Fruit fly (Drosophila melanogaster) whole organism, wandering third instar larva: ENCODE measurements around the gene spirit.

Experiments
- Abd-B ChIP-seq: fragments of >200 bp; optimal IDR thresholded peaks from 2 replicates; lab custom pipeline; 2017; ENCODE audit warnings: missing biosample characterization, missing genetic modification characterization
- CG32264 ChIP-seq: fragments of 200-800 bp; sonication (Bioruptor generic); optimal IDR thresholded peaks from 2 replicates; lab custom pipeline; 2016; ENCODE audit warnings: missing biosample characterization, missing genetic modification characterization
- CG9705 ChIP-seq: fragments of 200-800 bp; sonication (Bioruptor generic); optimal IDR thresholded peaks from 2 replicates; lab custom pipeline; 2018; ENCODE audit warnings: missing biosample characterization, mild to moderate bottlenecking, missing genetic modification characterization
- CrebA ChIP-seq: fragments of 200-800 bp; sonication (Bioruptor generic); optimal IDR thresholded peaks from 2 replicates; lab custom pipeline; 2016; ENCODE audit warnings: missing biosample characterization, mild to moderate bottlenecking, missing genetic modification characterization, borderline replicate concordance
- Dfd ChIP-seq: fragments of >200 bp; optimal IDR thresholded peaks from 2 replicates; lab custom pipeline; 2017; ENCODE audit warnings: missing biosample characterization, missing genetic modification characterization
- Dif ChIP-seq: fragments of 200-275, 200-300 bp; sonication (Bioruptor generic); optimal IDR thresholded peaks from 2 replicates; lab custom pipeline; 2018; ENCODE audit warnings: missing biosample characterization, missing genetic modification characterization; ENCODE audit not compliant: partially characterized antibody
- GATAd ChIP-seq: sonication (Bioruptor generic); optimal IDR thresholded peaks from 2 replicates; lab custom pipeline; 2016; ENCODE audit warnings: missing biosample characterization, missing genetic modification characterization
- HLH106 ChIP-seq: fragments of 200-800 bp; optimal IDR thresholded peaks from 3 replicates; lab custom pipeline; 2019; ENCODE audit warnings: missing biosample characterization, mild to moderate bottlenecking, missing genetic modification characterization, moderate library complexity
- Hnf4 ChIP-seq: fragments of 200-800 bp; sonication (Bioruptor generic); optimal IDR thresholded peaks from 2 replicates; lab custom pipeline; 2016; ENCODE audit warnings: missing biosample characterization, mild to moderate bottlenecking, missing genetic modification characterization
- Hr78 ChIP-seq: fragments of >200 bp; optimal IDR thresholded peaks from 2 replicates; lab custom pipeline; 2017; ENCODE audit warnings: missing biosample characterization, missing genetic modification characterization
- Hr83 ChIP-seq: fragments of 200-300 bp; sonication (Bioruptor generic); optimal IDR thresholded peaks from 2 replicates; lab custom pipeline; 2016; ENCODE audit warnings: missing biosample characterization, mild to moderate bottlenecking, missing genetic modification characterization, moderate library complexity; ENCODE audit not compliant: poor library complexity, severe bottlenecking
- Jra ChIP-seq: sonication (Bioruptor generic); optimal IDR thresholded peaks from 2 replicates; lab custom pipeline; 2016; ENCODE audit warnings: missing biosample characterization, missing genetic modification characterization
- Mio ChIP-seq: sonication (Bioruptor generic); optimal IDR thresholded peaks from 2 replicates; lab custom pipeline; 2016; ENCODE audit warnings: missing biosample characterization, missing genetic modification characterization
- Myc ChIP-seq: fragments of >200 bp; optimal IDR thresholded peaks from 2 replicates; lab custom pipeline; 2017
- N ChIP-seq: fragments of >200 bp; optimal IDR thresholded peaks from 2 replicates; lab custom pipeline; 2018; ENCODE audit warnings: missing biosample characterization, missing external identifiers, missing genetic modification characterization
- OdsH ChIP-seq: fragments of 200-800 bp; sonication (Bioruptor generic); optimal IDR thresholded peaks from 2 replicates; lab custom pipeline; 2016; ENCODE audit warnings: missing biosample characterization, mild to moderate bottlenecking, missing genetic modification characterization
- Rel ChIP-seq, 2 experiments: fragments of 200-800 bp; sonication (Bioruptor generic) in 1 of 2; optimal IDR thresholded peaks; 2 replicates in 1 of 2; 3 replicates in 1 of 2; lab custom pipeline; 2016 to 2019; ENCODE audit warnings: mild to moderate bottlenecking in 2 of 2, missing biosample characterization in 2 of 2, missing genetic modification characterization in 2 of 2, moderate library complexity in 1 of 2
- Sp1 ChIP-seq: fragments of 200-800 bp; sonication (Bioruptor generic); optimal IDR thresholded peaks from 3 replicates; lab custom pipeline; 2019; ENCODE audit warnings: missing biosample characterization, mild to moderate bottlenecking, missing genetic modification characterization, moderate library complexity
- Vsx2 ChIP-seq: fragments of 200-300, 225-300 bp; sonication (Bioruptor generic); optimal IDR thresholded peaks from 2 replicates; lab custom pipeline; 2018; ENCODE audit warnings: missing biosample characterization, missing genetic modification characterization; ENCODE audit not compliant: partially characterized antibody
- br ChIP-seq: fragments of 200-800 bp; sonication (Bioruptor generic); optimal IDR thresholded peaks from 2 replicates; lab custom pipeline; 2016; ENCODE audit warnings: missing biosample characterization, missing genetic modification characterization
- brk ChIP-seq: fragments of 200-800 bp; sonication (Bioruptor generic); optimal IDR thresholded peaks from 2 replicates; lab custom pipeline; 2016; ENCODE audit warnings: missing biosample characterization, mild to moderate bottlenecking, missing genetic modification characterization
- dl ChIP-seq, 2 experiments: fragments of 175-275, 200-275 bp in 1 of 2; fragments of 200-275 bp in 1 of 2; sonication (Bioruptor generic); optimal IDR thresholded peaks; lab custom pipeline; 2018; ENCODE audit warnings: mild to moderate bottlenecking in 2 of 2, missing biosample characterization in 2 of 2, missing genetic modification characterization in 2 of 2, moderate library complexity in 2 of 2; ENCODE audit not compliant: partially characterized antibody in 2 of 2, insufficient read depth in 1 of 2
- dmrt93B ChIP-seq: fragments of 200-800 bp; sonication (Bioruptor generic); optimal IDR thresholded peaks from 2 replicates; lab custom pipeline; 2018; ENCODE audit warnings: missing biosample characterization, mild to moderate bottlenecking, missing genetic modification characterization
- dsf ChIP-seq: sonication (Bioruptor generic); optimal IDR thresholded peaks from 2 replicates; lab custom pipeline; 2016; ENCODE audit warnings: missing biosample characterization, missing genetic modification characterization, borderline replicate concordance
- ey ChIP-seq: fragments of 200-800 bp; sonication (Bioruptor generic); optimal IDR thresholded peaks from 2 replicates; lab custom pipeline; 2016; ENCODE audit warnings: missing biosample characterization, missing genetic modification characterization
- foxo ChIP-seq, 2 experiments: fragments of 200-800 bp; sonication (Bioruptor generic); optimal IDR thresholded peaks; 2 replicates in 1 of 2; 3 replicates in 1 of 2; lab custom pipeline; 2016 to 2017; ENCODE audit warnings: missing biosample characterization in 2 of 2, missing genetic modification characterization in 2 of 2
- fru ChIP-seq: fragments of 200-800 bp; sonication (Bioruptor generic); optimal IDR thresholded peaks from 3 replicates; lab custom pipeline; 2016; ENCODE audit warnings: missing biosample characterization, mild to moderate bottlenecking, missing genetic modification characterization
- h ChIP-seq: fragments of 200-800 bp; sonication (Bioruptor generic); optimal IDR thresholded peaks from 3 replicates; lab custom pipeline; 2016; ENCODE audit warnings: missing biosample characterization, mild to moderate bottlenecking, missing genetic modification characterization
- jim ChIP-seq: fragments of 175-275, 200-325 bp; sonication (Bioruptor generic); optimal IDR thresholded peaks from 2 replicates; lab custom pipeline; 2016; ENCODE audit warnings: missing biosample characterization, mild to moderate bottlenecking, missing genetic modification characterization
- lola ChIP-seq: fragments of >200 bp; optimal IDR thresholded peaks from 2 replicates; lab custom pipeline; 2017; ENCODE audit warnings: missing biosample characterization, missing genetic modification characterization
- pan ChIP-seq: fragments of >200 bp; optimal IDR thresholded peaks from 2 replicates; lab custom pipeline; 2017
- psq ChIP-seq: fragments of 200-800 bp; sonication (Bioruptor generic); optimal IDR thresholded peaks from 3 replicates; lab custom pipeline; 2017; ENCODE audit warnings: missing biosample characterization, mild to moderate bottlenecking, missing genetic modification characterization, moderate library complexity
- rgr ChIP-seq: fragments of 200-800 bp; sonication (Bioruptor generic); optimal IDR thresholded peaks from 3 replicates; lab custom pipeline; 2016; ENCODE audit warnings: missing biosample characterization, mild to moderate bottlenecking, missing genetic modification characterization
- sage ChIP-seq: fragments of 200-800 bp; sonication (Bioruptor generic); optimal IDR thresholded peaks from 2 replicates; lab custom pipeline; 2016; ENCODE audit warnings: missing biosample characterization, mild to moderate bottlenecking, missing genetic modification characterization
- sv ChIP-seq: fragments of 200-800 bp; sonication (Bioruptor generic); optimal IDR thresholded peaks from 3 replicates; lab custom pipeline; 2016; ENCODE audit warnings: missing biosample characterization, missing genetic modification characterization
- tai ChIP-seq: sonication (Bioruptor generic); optimal IDR thresholded peaks from 2 replicates; lab custom pipeline; 2016; ENCODE audit warnings: missing biosample characterization, missing genetic modification characterization
- usp ChIP-seq: fragments of >200 bp; optimal IDR thresholded peaks from 2 replicates; lab custom pipeline; 2017; ENCODE audit warnings: missing biosample characterization, missing genetic modification characterization
- woc ChIP-seq: sonication (Bioruptor generic); optimal IDR thresholded peaks from 2 replicates; lab custom pipeline; 2016; ENCODE audit warnings: missing biosample characterization, mild to moderate bottlenecking, missing genetic modification characterization

The spirit gene

dm6 chrX:8591685-8592127 is 18.3 kb upstream of the spirit start, which contains the start of the genes CG12659 and Crag:
CG12659 (minus strand) TSS chrX:8591729.
Crag (plus strand) TSS chrX:8592031.
- TF ChIP-seq Hnf4, result peak; percentile 45
- TF ChIP-seq fru, result peak; percentile 18
- TF ChIP-seq Jra (GFP tag; lab: Kevin White, UChicago), result peak; percentile 39
- no peak for TF ChIP-seq brk
- no peak for TF ChIP-seq Myc
- TF ChIP-seq HLH106 (tag; lab: Kevin White, UChicago), result peak; percentile 12
- peak in 1 of 2 experiments; percentile 14 for TF ChIP-seq foxo (GFP tag; optimal IDR thresholded peaks at IDR 0.05; lab: Kevin White, UChicago)

DNA sequence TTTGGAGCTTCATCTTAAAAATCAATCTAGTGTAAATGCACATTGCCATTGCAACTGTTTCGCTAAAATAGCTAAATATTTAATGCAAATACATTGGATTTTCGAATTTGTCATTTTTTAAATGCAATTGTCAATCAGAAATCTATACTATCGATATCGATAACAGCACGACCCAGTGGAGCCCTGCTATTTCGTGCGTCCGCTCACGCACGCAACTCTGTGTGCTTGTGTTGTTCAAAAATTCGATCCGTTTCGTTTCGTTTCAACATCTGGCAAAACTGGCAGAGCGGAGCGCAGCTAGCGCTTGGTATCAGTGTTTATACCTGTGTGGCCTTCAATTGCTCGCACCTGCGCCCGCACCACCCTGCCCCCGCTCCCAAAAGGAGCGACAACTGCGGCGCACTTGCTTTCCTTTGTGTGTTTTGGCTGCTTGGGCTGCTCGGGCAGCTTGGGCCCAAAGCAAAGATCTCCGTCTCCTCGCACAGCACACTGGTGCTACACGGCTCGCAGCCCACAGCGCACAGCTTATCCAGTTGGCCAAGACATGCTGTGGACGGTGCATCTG is 15.3 kb upstream of the spirit start, which contains the start of gene CG12081:
Gene CG12081, plus strand, starts transcription at position 205 of the 565 bp plus-strand sequence.
- TF ChIP-seq pan (lab: Kevin White, UChicago), result no peak
- no peak for TF ChIP-seq Rel (GFP tag; optimal IDR thresholded peaks at IDR 0.05; lab: Kevin White, UChicago)
- TF ChIP-seq Rel (tag; optimal IDR thresholded peaks at IDR 0.05; lab: Kevin White, UChicago), result peak; percentile 35
- TF ChIP-seq ey (GFP tag; lab: Kevin White, UChicago), result no peak
- TF ChIP-seq N (GFP tag; lab: Kevin White, UChicago), result peak; percentile 80
- no peak for TF ChIP-seq br (GFP tag; lab: Kevin White, UChicago)
- no peak for TF ChIP-seq sv (GFP tag; lab: Kevin White, UChicago)
- TF ChIP-seq Hr78 (GFP tag; lab: Kevin White, UChicago), result no peak
- TF ChIP-seq sage, result no peak
- TF ChIP-seq psq (GFP tag; lab: Kevin White, UChicago), result no peak
- TF ChIP-seq foxo (GFP tag; optimal IDR thresholded peaks at IDR 0.05; lab: Kevin White, UChicago), result no peak
- TF ChIP-seq Vsx2 (GFP tag; lab: Kevin White, UChicago), result no peak
- TF ChIP-seq Dfd (GFP tag; lab: Kevin White, UChicago), result no peak
- no peak for TF ChIP-seq Hnf4
- TF ChIP-seq CG32264, result no peak
- TF ChIP-seq usp (GFP tag; lab: Kevin White, UChicago), result no peak
- TF ChIP-seq CrebA, result no peak
- peak; percentile 38 for TF ChIP-seq woc (GFP tag; lab: Kevin White, UChicago)
- peak; percentile 23 for TF ChIP-seq h
- no peak for TF ChIP-seq tai (GFP tag; lab: Kevin White, UChicago)
- no peak for TF ChIP-seq lola
- TF ChIP-seq dsf, result no peak
- no peak for TF ChIP-seq Dif (GFP tag; lab: Kevin White, UChicago)
- no peak for TF ChIP-seq dl (GFP tag; optimal IDR thresholded peaks at IDR 0.05; lab: Kevin White, UChicago; ENCODE audit: insufficient read depth in 1 of 2, partially characterized antibody in 2 of 2)
- TF ChIP-seq Hr83 (GFP tag; lab: Kevin White, UChicago), result no peak
- no peak for TF ChIP-seq Abd-B
- TF ChIP-seq OdsH (GFP tag; lab: Kevin White, UChicago), result no peak
- TF ChIP-seq Sp1, result peak; percentile 6
- peak; percentile 2 for TF ChIP-seq fru
- no peak for TF ChIP-seq CG9705 (GFP tag; lab: Kevin White, UChicago)
- TF ChIP-seq HLH106 (tag; lab: Kevin White, UChicago), result peak; percentile 18
- no peak for TF ChIP-seq dmrt93B (GFP tag; lab: Kevin White, UChicago)
- TF ChIP-seq jim (GFP tag; lab: Kevin White, UChicago), result no peak
- no peak for TF ChIP-seq brk
- TF ChIP-seq GATAd (GFP tag; lab: Kevin White, UChicago), result no peak
- no peak for TF ChIP-seq Jra (GFP tag; lab: Kevin White, UChicago)
- peak; percentile 16 for TF ChIP-seq rgr
- no peak for TF ChIP-seq Myc
- TF ChIP-seq Mio, result no peak

DNA sequence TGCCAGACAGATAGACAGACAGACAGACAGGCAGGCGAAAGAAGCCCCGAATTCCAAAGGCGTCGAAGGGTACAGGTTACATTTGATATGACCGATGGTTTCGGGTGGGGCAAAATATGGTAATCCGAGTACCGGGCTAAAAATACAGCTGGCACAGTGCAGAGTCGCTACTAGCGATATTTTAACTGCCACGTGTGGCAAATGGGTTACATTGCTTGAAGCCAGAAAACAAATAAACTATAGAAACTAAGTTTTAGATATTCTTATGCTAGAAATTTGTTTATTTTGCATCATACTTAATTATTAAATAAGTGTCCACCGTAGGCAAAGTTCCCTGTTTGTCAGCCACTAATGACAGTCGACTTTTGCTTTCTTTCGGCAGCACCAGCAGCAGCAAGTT is 9.8 kb upstream of the spirit start:
- TF ChIP-seq sv (GFP tag; lab: Kevin White, UChicago) (no peak), br (GFP tag; lab: Kevin White, UChicago) (no peak), usp (GFP tag; lab: Kevin White, UChicago) (no peak)
- TF ChIP-seq, all 38 proteins: peak for 0
